Worm (Caenorhabditis elegans) whole organism, young adult: ENCODE measurements around the gene lgmn-1.

ENCODE experiments used
- B0019.2 ChIP-seq: fragments of 200-800 bp; sonication (Bioruptor generic); conservative IDR thresholded peaks from 2 replicates; pipeline ENCODE4 v1.3.6; 2022; ENCODE audit warnings: missing genetic modification reagents, missing genetic modification characterization, missing compliant biosample characterization
- B0261.1 ChIP-seq: sonication (generic microtip); optimal IDR thresholded peaks from 2 replicates; lab custom pipeline; 2016; ENCODE audit warnings: mild to moderate bottlenecking, missing genetic modification characterization, moderate library complexity, missing compliant biosample characterization
- B0336.3 ChIP-seq: fragments of 200-800 bp; sonication (Bioruptor generic); IDR thresholded peaks from 2 replicates; pipeline ENCODE4 v1.3.6; 2022; ENCODE audit warnings: missing genetic modification characterization, missing compliant biosample characterization
- F10E7.11 ChIP-seq: sonication (generic microtip); optimal IDR thresholded peaks from 2 replicates; lab custom pipeline; 2017; ENCODE audit warnings: mild to moderate bottlenecking, missing genetic modification characterization, moderate library complexity, missing compliant biosample characterization
- F52B5.7 ChIP-seq: sonication (generic microtip); optimal IDR thresholded peaks from 2 replicates; lab custom pipeline; 2016; ENCODE audit warnings: mild to moderate bottlenecking, missing genetic modification characterization, missing compliant biosample characterization
- F55B11.4 ChIP-seq: sonication (generic microtip); optimal IDR thresholded peaks from 2 replicates; lab custom pipeline; 2016; ENCODE audit warnings: missing compliant biosample characterization, missing genetic modification characterization, borderline replicate concordance; ENCODE audit not compliant: insufficient read depth
- K11D2.4 ChIP-seq: fragments of 200-800 bp; sonication (Bioruptor generic); IDR thresholded peaks from 2 replicates; pipeline ENCODE4 v1.3.6; 2022; ENCODE audit warnings: missing genetic modification reagents, missing genetic modification characterization, missing compliant biosample characterization
- Y56A3A.18 ChIP-seq: fragments of 200-800 bp; sonication (Bioruptor generic); IDR thresholded peaks from 2 replicates; pipeline ENCODE4 v1.3.6; 2022; ENCODE audit warnings: missing genetic modification reagents, missing genetic modification characterization, missing compliant biosample characterization
- Y67H2A.10 ChIP-seq: fragments of 200-800 bp; sonication (Bioruptor generic); conservative IDR thresholded peaks from 2 replicates; pipeline ENCODE4 v1.3.6; 2022; ENCODE audit warnings: missing genetic modification reagents, missing genetic modification characterization, missing compliant biosample characterization
- ZK185.1 ChIP-seq: sonication (generic microtip); optimal IDR thresholded peaks from 2 replicates; lab custom pipeline; 2016; ENCODE audit warnings: mild to moderate bottlenecking, missing genetic modification characterization, missing compliant biosample characterization; ENCODE audit not compliant: poor library complexity, severe bottlenecking
- atf-7 ChIP-seq: sonication (generic microtip); optimal IDR thresholded peaks from 2 replicates; lab custom pipeline; 2017; ENCODE audit warnings: mild to moderate bottlenecking, missing genetic modification characterization, missing compliant biosample characterization
- attf-3 ChIP-seq: fragments of 200-800 bp; sonication (Bioruptor generic); conservative IDR thresholded peaks from 2 replicates; pipeline ENCODE4 v1.3.6; 2022; ENCODE audit warnings: missing genetic modification reagents, missing genetic modification characterization, missing compliant biosample characterization
- attf-5 ChIP-seq: fragments of 200-800 bp; sonication (Bioruptor generic); optimal IDR thresholded peaks from 2 replicates; lab custom pipeline; 2018; ENCODE audit warnings: mild to moderate bottlenecking, missing genetic modification characterization, missing compliant biosample characterization
- attf-6 ChIP-seq: fragments of 200-800 bp; sonication (Bioruptor generic); IDR thresholded peaks from 2 replicates; pipeline ENCODE4 v1.3.6; 2022; ENCODE audit warnings: missing genetic modification reagents, missing genetic modification characterization, missing compliant biosample characterization
- bed-2 ChIP-seq: fragments of 200-800 bp; sonication (Bioruptor generic); IDR thresholded peaks from 2 replicates; pipeline ENCODE4 v1.3.6; 2022; ENCODE audit warnings: missing genetic modification reagents, missing genetic modification characterization, missing compliant biosample characterization
- cebp-1 ChIP-seq, 2 experiments: fragments of 200-800 bp in 1 of 2; sonication (Bioruptor generic) in 1 of 2; sonication (generic microtip) in 1 of 2; IDR thresholded peaks in 1 of 2; optimal IDR thresholded peaks in 1 of 2; 2 replicates each; pipeline versions ENCODE4 v1.3.6 to Lab custom; 2017 to 2022; ENCODE audit warnings: missing compliant biosample characterization in 2 of 2, missing genetic modification characterization in 2 of 2, mild to moderate bottlenecking in 1 of 2, missing genetic modification reagents in 1 of 2, moderate library complexity in 1 of 2
- ceh-91 ChIP-seq: fragments of 200-800 bp; sonication (Bioruptor generic); IDR thresholded peaks from 2 replicates; pipeline ENCODE4 v1.3.6; 2022; ENCODE audit warnings: missing genetic modification reagents, missing genetic modification characterization, missing compliant biosample characterization
- dox-1 ChIP-seq: fragments of 200-800 bp; sonication (Bioruptor generic); IDR thresholded peaks from 2 replicates; pipeline ENCODE4 v1.3.6; 2022; ENCODE audit warnings: missing genetic modification reagents, missing genetic modification characterization, missing compliant biosample characterization
- efl-1 ChIP-seq: fragments of 150-350 bp; optimal IDR thresholded peaks from 2 replicates; lab custom pipeline; 2014; ENCODE audit warnings: missing biosample characterization, missing genetic modification reagents, missing genetic modification characterization
- egl-44 ChIP-seq: fragments of 200-800 bp; sonication (Bioruptor generic); IDR thresholded peaks from 2 replicates; pipeline ENCODE4 v1.3.6; 2022; ENCODE audit warnings: missing genetic modification reagents, missing genetic modification characterization, missing compliant biosample characterization
- egrh-3 ChIP-seq: fragments of 200-800 bp; sonication (Bioruptor generic); IDR thresholded peaks from 2 replicates; pipeline ENCODE4 v1.3.6; 2022; ENCODE audit warnings: missing genetic modification reagents, missing genetic modification characterization, missing compliant biosample characterization
- ets-4 ChIP-seq: fragments of 200-800 bp; sonication (Bioruptor generic); optimal IDR thresholded peaks from 2 replicates; lab custom pipeline; 2018; ENCODE audit warnings: mild to moderate bottlenecking, missing genetic modification characterization, missing compliant biosample characterization
- hmg-1.2 ChIP-seq: fragments of 200-800 bp; sonication (Bioruptor generic); IDR thresholded peaks from 2 replicates; pipeline ENCODE4 v1.3.6; 2022; ENCODE audit warnings: missing genetic modification reagents, missing genetic modification characterization, missing compliant biosample characterization
- let-607 ChIP-seq, 2 experiments: fragments of 200-800 bp in 1 of 2; sonication (Bioruptor generic) in 1 of 2; sonication (generic microtip) in 1 of 2; optimal IDR thresholded peaks; 2 replicates each; lab custom pipeline; 2016 to 2018; ENCODE audit warnings: mild to moderate bottlenecking in 2 of 2, missing compliant biosample characterization in 2 of 2, missing genetic modification characterization in 2 of 2, moderate library complexity in 2 of 2, missing genotype in 1 of 2
- lin-26 ChIP-seq: fragments of 200-800 bp; sonication (Bioruptor generic); IDR thresholded peaks from 2 replicates; pipeline ENCODE4 v1.3.6; 2022; ENCODE audit warnings: missing genetic modification reagents, missing genetic modification characterization, missing compliant biosample characterization
- lin-35 ChIP-seq, 3 experiments: fragments of 150-350 bp in 2 of 3; sonication (generic microtip) in 1 of 3; optimal IDR thresholded peaks; 2 replicates each; lab custom pipeline; 2014 to 2018; ENCODE audit warnings: missing biosample characterization in 3 of 3, missing genetic modification characterization in 3 of 3, missing genetic modification reagents in 3 of 3
- lin-40 ChIP-seq: sonication (generic microtip); optimal IDR thresholded peaks from 2 replicates; lab custom pipeline; 2016; ENCODE audit warnings: missing genetic modification characterization, mild to moderate bottlenecking, missing compliant biosample characterization, missing genotype, missing genetic modification reagents
- lir-1 ChIP-seq: fragments of 200-800 bp; sonication (Bioruptor generic); conservative IDR thresholded peaks from 2 replicates; pipeline ENCODE4 v1.3.6; 2022; ENCODE audit warnings: missing genetic modification reagents, missing genetic modification characterization, missing compliant biosample characterization
- lsl-1 ChIP-seq: fragments of 200-800 bp; sonication (Bioruptor generic); optimal IDR thresholded peaks from 2 replicates; lab custom pipeline; 2018; ENCODE audit warnings: mild to moderate bottlenecking, missing genetic modification characterization, moderate library complexity, missing compliant biosample characterization
- madf-10 ChIP-seq: sonication (generic microtip); optimal IDR thresholded peaks from 2 replicates; lab custom pipeline; 2016; ENCODE audit warnings: mild to moderate bottlenecking, missing genetic modification characterization, missing compliant biosample characterization
- madf-8 ChIP-seq: fragments of 200-800 bp; sonication (Bioruptor generic); conservative IDR thresholded peaks from 2 replicates; pipeline ENCODE4 v1.3.6; 2022; ENCODE audit warnings: missing genetic modification reagents, missing genetic modification characterization, missing compliant biosample characterization
- mcd-1 ChIP-seq: fragments of 200-800 bp; sonication (Bioruptor generic); IDR thresholded peaks from 2 replicates; pipeline ENCODE4 v1.3.6; 2022; ENCODE audit warnings: missing genetic modification reagents, missing genetic modification characterization, missing compliant biosample characterization
- nfya-1 ChIP-seq: sonication (generic microtip); optimal IDR thresholded peaks from 2 replicates; lab custom pipeline; 2017; ENCODE audit warnings: antibody characterized with exemption, missing compliant biosample characterization, missing genetic modification characterization, borderline replicate concordance; ENCODE audit not compliant: insufficient read depth
- nfya-2 ChIP-seq: fragments of 200-800 bp; sonication (Bioruptor generic); IDR thresholded peaks from 2 replicates; pipeline ENCODE4 v1.3.6; 2022; ENCODE audit warnings: missing genetic modification reagents, missing genetic modification characterization, missing compliant biosample characterization
- nfyb-1 ChIP-seq: fragments of 200-800 bp; sonication (Bioruptor generic); IDR thresholded peaks from 2 replicates; pipeline ENCODE4 v1.3.6; 2022; ENCODE audit warnings: missing genetic modification reagents, missing genetic modification characterization, missing compliant biosample characterization
- nhr-80 ChIP-seq: sonication (generic microtip); optimal IDR thresholded peaks from 2 replicates; lab custom pipeline; 2016; ENCODE audit warnings: missing genetic modification characterization, missing compliant biosample characterization
- nhr-90 ChIP-seq: sonication (generic microtip); optimal IDR thresholded peaks from 2 replicates; lab custom pipeline; 2016; ENCODE audit warnings: missing genotype, mild to moderate bottlenecking, missing genetic modification characterization, missing compliant biosample characterization
- rcor-1 ChIP-seq: fragments of 200-800 bp; sonication (Bioruptor generic); IDR thresholded peaks from 2 replicates; pipeline ENCODE4 v1.3.6; 2022; ENCODE audit warnings: missing genetic modification reagents, missing genetic modification characterization, missing compliant biosample characterization
- snpc-3.4 ChIP-seq: sonication (generic microtip); optimal IDR thresholded peaks from 2 replicates; lab custom pipeline; 2017; ENCODE audit warnings: missing genetic modification characterization, mild to moderate bottlenecking, missing compliant biosample characterization, antibody characterized with exemption, moderate library complexity, missing genotype, missing genetic modification reagents
- snpc-4 ChIP-seq, 5 experiments: fragments of 150-350 bp in 1 of 5; sonication (generic microtip) in 4 of 5; optimal IDR thresholded peaks; 2 replicates each; lab custom pipeline; 2014 to 2018; ENCODE audit warnings: missing genetic modification characterization in 5 of 5, missing biosample characterization in 3 of 5, antibody characterized with exemption in 2 of 5, mild to moderate bottlenecking in 2 of 5, missing compliant biosample characterization in 2 of 5, missing genotype in 2 of 5, moderate library complexity in 2 of 5, missing genetic modification reagents in 1 of 5
- somi-1 ChIP-seq: fragments of 200-800 bp; sonication (Bioruptor generic); optimal IDR thresholded peaks from 2 replicates; lab custom pipeline; 2018; ENCODE audit warnings: mild to moderate bottlenecking, missing genetic modification characterization, missing compliant biosample characterization
- unc-62 ChIP-seq: fragments of 150-350 bp; optimal IDR thresholded peaks from 2 replicates; lab custom pipeline; 2014; ENCODE audit warnings: missing biosample characterization, missing genetic modification reagents, missing genetic modification characterization
- zfh-2 ChIP-seq: fragments of 200-800 bp; sonication (Bioruptor generic); conservative IDR thresholded peaks from 2 replicates; pipeline ENCODE4 v1.3.6; 2022; ENCODE audit warnings: missing genetic modification reagents, missing genetic modification characterization, missing compliant biosample characterization

The lgmn-1 gene

DNA sequence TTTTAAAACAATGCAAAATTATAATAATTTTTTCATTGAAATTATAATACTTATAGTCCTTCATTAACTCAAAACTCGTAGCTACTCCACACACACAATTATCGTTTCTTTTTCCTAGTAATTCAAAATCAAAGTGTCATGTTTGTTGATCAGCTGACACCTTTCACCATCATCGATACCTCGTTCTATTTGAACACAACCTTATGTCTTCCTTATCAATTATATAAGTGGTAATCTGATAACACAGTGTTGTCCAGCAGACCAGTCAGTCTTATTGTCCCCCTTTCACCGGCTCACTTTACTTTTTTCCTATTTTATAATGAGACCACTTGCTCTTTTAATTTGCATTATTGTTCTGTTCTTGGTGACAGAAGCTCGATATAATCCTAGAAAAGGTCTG is at the start of gene lgmn-1, which contains the start of gene T28H10.2:
lgmn-1 (plus strand) TSS at position 284 of the 400 bp plus-strand sequence.
T28H10.2 (minus strand) TSS at position 177 of the 400 bp plus-strand sequence.
- 0 out of 2 replicates have a peak, but pooled peaks have one; percentile 16 for TF ChIP-seq lin-26 (GFP tag; lab: Robert Waterston, UW)
- no peak for TF ChIP-seq F10E7.11 (tag; lab: Kevin White, UChicago)
- no peak for TF ChIP-seq Y67H2A.10 (GFP tag; lab: Robert Waterston, UW)
- peak in 1 of 2 experiments; percentile 42 for TF ChIP-seq let-607 (tag; optimal IDR thresholded peaks at IDR 0.05; lab: Kevin White, UChicago)
- no peak for TF ChIP-seq B0019.2 (GFP tag; lab: Robert Waterston, UW)
- peak; percentile 47; the same call in 1 of the 2 replicates for TF ChIP-seq egl-44
- TF ChIP-seq nfyb-1 (GFP tag; lab: Robert Waterston, UW): 0 out of 2 replicates have a peak, but pooled peaks have one; percentile 29
- TF ChIP-seq cebp-1 (GFP tag; IDR thresholded peaks at IDR 0.05; lab: Robert Waterston, UW): 0 out of 2 replicates have a peak, but pooled peaks have one; percentile 17
- TF ChIP-seq cebp-1 (tag; optimal IDR thresholded peaks at IDR 0.05; lab: Kevin White, UChicago): peak; percentile 38
- TF ChIP-seq attf-6: no peak
- TF ChIP-seq nhr-80: peak; percentile 82
- no peak for TF ChIP-seq B0336.3
- TF ChIP-seq dox-1: 0 out of 2 replicates have a peak, but pooled peaks have one; percentile 11
- no peak for TF ChIP-seq ceh-91
- no peak for TF ChIP-seq ets-4 (GFP tag; lab: Kevin White, UChicago)
- peak; percentile 61 for TF ChIP-seq unc-62

DNA sequence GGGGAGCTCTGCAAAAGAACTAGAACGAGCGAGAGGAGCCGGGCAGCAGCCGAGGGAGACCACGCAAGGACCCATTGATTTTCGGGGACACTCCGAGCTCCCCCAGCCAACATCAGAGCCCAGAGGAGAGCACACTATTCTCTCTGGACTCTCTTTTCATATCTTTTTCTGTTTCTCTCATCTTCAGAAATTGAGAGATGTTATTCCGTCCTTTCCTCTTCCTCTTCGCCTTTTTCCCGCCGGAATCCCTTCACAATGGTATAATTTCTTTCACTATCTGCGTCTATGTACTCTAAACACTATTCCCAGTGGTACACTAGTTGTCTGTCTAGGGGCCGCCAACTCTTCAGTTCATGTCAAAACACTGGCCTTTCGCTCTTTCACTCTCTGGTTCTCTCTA is 47.5 kb upstream of the lgmn-1 start:
- TF ChIP-seq lin-35 (GFP tag; optimal IDR thresholded peaks at IDR 0.05; lab: Kevin White, UChicago) (peak in 2 of 3 experiments; percentile 13 to 62), rcor-1 (GFP tag; lab: Robert Waterston, UW) (0 out of 2 replicates have a peak, but pooled peaks have one; percentile 32), attf-3 (peak; percentile 43), B0261.1 (tag; lab: Kevin White, UChicago) (no peak), lin-40 (tag; lab: Kevin White, UChicago) (peak; percentile 58), nfyb-1 (GFP tag; lab: Robert Waterston, UW) (peak; percentile 60; the same call in 1 of the 2 replicates), cebp-1 (GFP tag; IDR thresholded peaks at IDR 0.05; lab: Robert Waterston, UW) (no peak), cebp-1 (tag; optimal IDR thresholded peaks at IDR 0.05; lab: Kevin White, UChicago) (peak; percentile 63), lir-1 (GFP tag; lab: Robert Waterston, UW) (no peak), madf-10 (tag; lab: Kevin White, UChicago) (peak; percentile 20), zfh-2 (GFP tag; lab: Robert Waterston, UW) (peak; percentile 98), snpc-3.4 (tag; lab: Kevin White, UChicago) (no peak), egrh-3 (GFP tag; lab: Robert Waterston, UW) (peak; percentile 82), F52B5.7 (peak; percentile 31), nhr-80 (no peak), F10E7.11 (tag; lab: Kevin White, UChicago) (peak; percentile 15), bed-2 (0 out of 2 replicates have a peak, but pooled peaks have one; percentile 38), mcd-1 (GFP tag; lab: Robert Waterston, UW) (peak; percentile 57), madf-8 (GFP tag; lab: Robert Waterston, UW) (no peak), ZK185.1 (tag; lab: Kevin White, UChicago) (peak; percentile 2), somi-1 (GFP tag; lab: Kevin White, UChicago) (peak; percentile 83), K11D2.4 (peak; percentile 77), snpc-4 (GFP tag; optimal IDR thresholded peaks at IDR 0.05; lab: Kevin White, UChicago) (no peak), snpc-4 (tag; optimal IDR thresholded peaks at IDR 0.05; lab: Kevin White, UChicago) (peak in 2 of 4 experiments; percentile 39 to 45), attf-5 (GFP tag; lab: Kevin White, UChicago) (peak; percentile 62), Y56A3A.18 (GFP tag; lab: Robert Waterston, UW) (0 out of 2 replicates have a peak, but pooled peaks have one; percentile 25), nhr-90 (tag; lab: Kevin White, UChicago) (no peak), atf-7 (tag; lab: Kevin White, UChicago) (peak; percentile 48), lsl-1 (no peak), nfya-1 (tag; lab: Kevin White, UChicago) (no peak), dox-1 (peak; percentile 72), nfya-2 (GFP tag; lab: Robert Waterston, UW) (no peak), hmg-1.2 (GFP tag; lab: Robert Waterston, UW) (peak; percentile 86), F55B11.4 (no peak), efl-1 (GFP tag; lab: Kevin White, UChicago) (no peak)
